Worm (Caenorhabditis elegans) whole organism, L1 larva: Measurements from ENCODE around the gene C45G9.14.

Source experiments
- C04F5.9 ChIP-seq: sonication (generic microtip); optimal IDR thresholded peaks from 2 replicates; lab custom pipeline; 2016; ENCODE audit warnings: missing genetic modification characterization, missing compliant biosample characterization
- F16B12.6 ChIP-seq: fragments of 150-350 bp; optimal IDR thresholded peaks from 2 replicates; lab custom pipeline; 2014; ENCODE audit warnings: missing biosample characterization, missing genetic modification characterization
- Y116A8C.19 ChIP-seq: sonication (generic microtip); optimal IDR thresholded peaks from 2 replicates; lab custom pipeline; 2016; ENCODE audit warnings: missing compliant biosample characterization, missing genetic modification characterization, borderline replicate concordance
- alr-1 ChIP-seq: fragments of 200-800 bp; sonication (Bioruptor generic); optimal IDR thresholded peaks from 2 replicates; lab custom pipeline; 2018; ENCODE audit warnings: borderline replicate concordance, mild to moderate bottlenecking, missing genetic modification characterization, missing compliant biosample characterization
- ama-1 ChIP-seq: fragments of 150-350 bp; optimal IDR thresholded peaks from 2 replicates; lab custom pipeline; 2014
- ceh-63 ChIP-seq: fragments of 200-800 bp; sonication (Bioruptor generic); optimal IDR thresholded peaks from 2 replicates; lab custom pipeline; 2018; ENCODE audit warnings: mild to moderate bottlenecking, missing genetic modification characterization, missing compliant biosample characterization
- ceh-8 ChIP-seq: fragments of 200-800 bp; sonication (Bioruptor generic); optimal IDR thresholded peaks from 2 replicates; lab custom pipeline; 2018; ENCODE audit warnings: mild to moderate bottlenecking, missing genetic modification characterization, moderate library complexity, missing compliant biosample characterization
- ceh-88 ChIP-seq: fragments of 200-800 bp; sonication (Bioruptor generic); IDR thresholded peaks from 2 replicates; pipeline ENCODE4 v1.3.6; 2022; ENCODE audit warnings: missing genetic modification characterization, missing compliant biosample characterization
- ceh-90 ChIP-seq: sonication (generic microtip); optimal IDR thresholded peaks from 2 replicates; lab custom pipeline; 2016; ENCODE audit warnings: missing genetic modification characterization, missing compliant biosample characterization
- efl-1 ChIP-seq, 4 experiments: fragments of 150-350 bp; optimal IDR thresholded peaks in 3 of 4; peaks in 1 of 4; 1 replicate in 1 of 4; 2 replicates in 3 of 4; lab custom pipeline; 2014; ENCODE audit warnings: missing biosample characterization in 2 of 4, missing genetic modification characterization in 2 of 4, missing genetic modification reagents in 2 of 4
- egl-13 ChIP-seq: sonication (generic microtip); optimal IDR thresholded peaks from 2 replicates; lab custom pipeline; 2016; ENCODE audit warnings: missing genotype, missing genetic modification reagents, missing genetic modification characterization, missing compliant biosample characterization
- elt-2 ChIP-seq: sonication (generic microtip); optimal IDR thresholded peaks from 2 replicates; lab custom pipeline; 2016; ENCODE audit warnings: missing genetic modification characterization, mild to moderate bottlenecking, inconsistent platforms, missing compliant biosample characterization, missing genetic modification reagents
- elt-3 ChIP-seq, 6 experiments: fragments of 150-350 bp in 1 of 6; sonication (generic microtip); optimal IDR thresholded peaks; 2 replicates each; lab custom pipeline; 2017 to 2018; ENCODE audit warnings: missing biosample characterization in 6 of 6, missing genetic modification characterization in 6 of 6, inconsistent platforms in 1 of 6
- ets-5 ChIP-seq: fragments of 200-800 bp; sonication (Bioruptor generic); IDR thresholded peaks from 2 replicates; pipeline ENCODE4 v1.3.6; 2022; ENCODE audit warnings: missing genetic modification characterization, missing compliant biosample characterization
- fkh-10 ChIP-seq: sonication (generic microtip); optimal IDR thresholded peaks from 2 replicates; lab custom pipeline; 2017; ENCODE audit warnings: missing biosample characterization, missing genetic modification reagents, missing genetic modification characterization
- fos-1 ChIP-seq: fragments of 150-350 bp; optimal IDR thresholded peaks from 2 replicates; lab custom pipeline; 2014; ENCODE audit warnings: missing biosample characterization, missing genetic modification characterization
- hlh-17 ChIP-seq: fragments of 200-800 bp; sonication (Bioruptor generic); optimal IDR thresholded peaks from 2 replicates; lab custom pipeline; 2018; ENCODE audit warnings: missing genetic modification characterization, mild to moderate bottlenecking, missing compliant biosample characterization, moderate library complexity, borderline replicate concordance
- hlh-4 ChIP-seq: sonication (generic microtip); optimal IDR thresholded peaks from 2 replicates; lab custom pipeline; 2016; ENCODE audit warnings: mild to moderate bottlenecking, missing genetic modification characterization, missing compliant biosample characterization
- lin-13 ChIP-seq: fragments of 150-350 bp; optimal IDR thresholded peaks from 2 replicates; lab custom pipeline; 2014; ENCODE audit warnings: missing biosample characterization, missing genetic modification reagents, missing genetic modification characterization
- lin-14 ChIP-seq: fragments of 200-800 bp; sonication (Bioruptor generic); optimal IDR thresholded peaks from 2 replicates; lab custom pipeline; 2018; ENCODE audit warnings: mild to moderate bottlenecking, missing genetic modification characterization, moderate library complexity, missing compliant biosample characterization
- lin-15B ChIP-seq: fragments of 150-350 bp; sonication (generic microtip); optimal IDR thresholded peaks from 3 replicates; lab custom pipeline; 2014; ENCODE audit warnings: missing biosample characterization, missing genetic modification characterization
- mdl-1 ChIP-seq, 2 experiments: fragments of 150-350 bp; optimal IDR thresholded peaks; 2 replicates each; lab custom pipeline; 2014 to 2017; ENCODE audit warnings: missing biosample characterization in 2 of 2, missing genetic modification characterization in 2 of 2, inconsistent platforms in 1 of 2
- mef-2 ChIP-seq: fragments of 150-350 bp; optimal IDR thresholded peaks from 2 replicates; lab custom pipeline; 2014; ENCODE audit warnings: missing biosample characterization, missing genetic modification characterization
- mep-1 ChIP-seq: fragments of 150-350 bp; optimal IDR thresholded peaks from 2 replicates; lab custom pipeline; 2014; ENCODE audit warnings: missing biosample characterization, missing genetic modification characterization
- nhr-11 ChIP-seq: fragments of 150-350 bp; optimal IDR thresholded peaks from 2 replicates; lab custom pipeline; 2014; ENCODE audit warnings: missing biosample characterization, missing genetic modification characterization
- nhr-19 ChIP-seq: fragments of 200-800 bp; sonication (Bioruptor generic); conservative IDR thresholded peaks from 2 replicates; pipeline ENCODE4 v1.3.6; 2022; ENCODE audit warnings: missing genetic modification characterization, missing compliant biosample characterization
- nhr-20 ChIP-seq: sonication (generic microtip); optimal IDR thresholded peaks from 2 replicates; lab custom pipeline; 2016; ENCODE audit warnings: mild to moderate bottlenecking, missing genetic modification characterization, missing compliant biosample characterization
- nhr-237 ChIP-seq: fragments of 150-350 bp; optimal IDR thresholded peaks from 2 replicates; lab custom pipeline; 2014; ENCODE audit warnings: missing biosample characterization, missing genetic modification characterization
- nhr-28 ChIP-seq: fragments of 150-350 bp; optimal IDR thresholded peaks from 2 replicates; lab custom pipeline; 2014; ENCODE audit warnings: missing biosample characterization, missing genetic modification characterization
- nhr-47 ChIP-seq: sonication (generic microtip); optimal IDR thresholded peaks from 2 replicates; lab custom pipeline; 2016; ENCODE audit warnings: mild to moderate bottlenecking, missing genetic modification characterization, moderate library complexity, missing compliant biosample characterization
- nhr-77 ChIP-seq: fragments of 150-350 bp; optimal IDR thresholded peaks from 2 replicates; lab custom pipeline; 2014; ENCODE audit warnings: missing biosample characterization, missing genetic modification characterization
- nhr-84 ChIP-seq: sonication (generic microtip); optimal IDR thresholded peaks from 2 replicates; lab custom pipeline; 2017; ENCODE audit warnings: missing biosample characterization, missing genetic modification characterization
- nhr-90 ChIP-seq: sonication (generic microtip); optimal IDR thresholded peaks from 2 replicates; lab custom pipeline; 2016; ENCODE audit warnings: mild to moderate bottlenecking, missing genetic modification characterization, missing compliant biosample characterization; ENCODE audit not compliant: poor library complexity
- pag-3 ChIP-seq: sonication (generic microtip); optimal IDR thresholded peaks from 2 replicates; lab custom pipeline; 2017; ENCODE audit warnings: missing genetic modification characterization, mild to moderate bottlenecking, missing compliant biosample characterization, antibody characterized with exemption, borderline replicate concordance; ENCODE audit not compliant: insufficient read depth
- pax-3 ChIP-seq: fragments of 200-800 bp; sonication (Bioruptor generic); optimal IDR thresholded peaks from 2 replicates; lab custom pipeline; 2018; ENCODE audit warnings: mild to moderate bottlenecking, missing genetic modification characterization, moderate library complexity, missing compliant biosample characterization
- rnt-1 ChIP-seq: sonication (generic microtip); optimal IDR thresholded peaks from 2 replicates; lab custom pipeline; 2016; ENCODE audit warnings: mild to moderate bottlenecking, missing genetic modification characterization, moderate library complexity, missing compliant biosample characterization
- skn-1 ChIP-seq: fragments of 150-350 bp; optimal IDR thresholded peaks from 2 replicates; lab custom pipeline; 2014; ENCODE audit warnings: missing biosample characterization, missing genetic modification characterization
- snpc-4 ChIP-seq: fragments of 150-350 bp; optimal IDR thresholded peaks from 2 replicates; lab custom pipeline; 2014; ENCODE audit warnings: missing biosample characterization, missing genetic modification characterization
- sup-37 ChIP-seq: fragments of 200-800 bp; sonication (Bioruptor generic); optimal IDR thresholded peaks from 2 replicates; lab custom pipeline; 2018; ENCODE audit warnings: mild to moderate bottlenecking, missing genetic modification characterization, missing compliant biosample characterization
- swsn-7 ChIP-seq: sonication (generic microtip); optimal IDR thresholded peaks from 2 replicates; lab custom pipeline; 2016; ENCODE audit warnings: missing genetic modification characterization, missing compliant biosample characterization
- tbx-2 ChIP-seq: sonication (generic microtip); optimal IDR thresholded peaks from 2 replicates; lab custom pipeline; 2016; ENCODE audit warnings: missing genetic modification characterization, missing compliant biosample characterization
- tlp-1 ChIP-seq: fragments of 150-350 bp; optimal IDR thresholded peaks from 2 replicates; lab custom pipeline; 2014; ENCODE audit warnings: missing biosample characterization, missing genetic modification characterization
- unc-130 ChIP-seq: fragments of 150-350 bp; optimal IDR thresholded peaks from 2 replicates; lab custom pipeline; 2017; ENCODE audit warnings: missing biosample characterization, missing genetic modification characterization, inconsistent platforms
- unc-62 ChIP-seq: fragments of 150-350 bp; optimal IDR thresholded peaks from 2 replicates; lab custom pipeline; 2014; ENCODE audit warnings: missing biosample characterization, missing genetic modification reagents, missing genetic modification characterization
- unc-98 ChIP-seq: fragments of 200-800 bp; sonication (Bioruptor generic); IDR thresholded peaks from 2 replicates; pipeline ENCODE4 v1.3.6; 2022; ENCODE audit warnings: missing genetic modification characterization, missing compliant biosample characterization
- vab-15 ChIP-seq: sonication (generic microtip); optimal IDR thresholded peaks from 2 replicates; lab custom pipeline; 2017; ENCODE audit warnings: missing genotype, mild to moderate bottlenecking, missing genetic modification characterization, missing compliant biosample characterization
- zag-1 ChIP-seq: fragments of 150-350 bp; optimal IDR thresholded peaks from 2 replicates; lab custom pipeline; 2014; ENCODE audit warnings: missing biosample characterization, missing genetic modification characterization
- ztf-11 ChIP-seq, 2 experiments: sonication (generic microtip); optimal IDR thresholded peaks; 2 replicates each; lab custom pipeline; 2016 to 2017; ENCODE audit warnings: missing genetic modification characterization in 2 of 2, missing biosample characterization in 1 of 2, missing compliant biosample characterization in 1 of 2
- ztf-4 ChIP-seq: fragments of 150-350 bp; optimal IDR thresholded peaks from 2 replicates; lab custom pipeline; 2014; ENCODE audit warnings: missing biosample characterization, missing genetic modification characterization

The C45G9.14 gene

DNA sequence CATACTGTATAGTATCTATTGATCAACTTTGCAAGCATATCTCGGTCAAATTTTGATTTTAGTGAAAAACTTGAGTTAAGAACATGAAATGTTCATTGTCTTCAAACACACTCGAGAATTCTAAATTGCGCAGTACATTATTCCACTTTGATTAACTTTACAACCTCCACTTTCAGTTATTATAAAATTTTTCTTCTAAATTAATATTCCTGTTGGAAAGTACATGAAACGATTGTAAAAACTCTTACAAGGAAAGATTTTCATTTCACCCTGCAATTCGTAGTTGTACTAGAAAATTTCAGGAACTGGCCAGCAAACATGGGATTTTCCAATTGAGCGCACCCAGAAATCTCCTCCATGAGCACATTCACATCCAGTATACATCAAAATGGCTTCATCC lies at the start of gene C45G9.14:
Gene C45G9.14, plus strand, starts transcription at position 301 of the 400 bp plus-strand sequence.
- TF ChIP-seq nhr-237 (tag; lab: Kevin White, UChicago) = no peak
- no peak for TF ChIP-seq nhr-28 (tag; lab: Kevin White, UChicago)
- peak; percentile 6 for TF ChIP-seq ceh-63 (GFP tag; lab: Kevin White, UChicago)
- no peak for TF ChIP-seq nhr-84 (tag; lab: Kevin White, UChicago)
- no peak for TF ChIP-seq nhr-20 (tag; lab: Kevin White, UChicago)
- no peak for TF ChIP-seq efl-1 (optimal IDR thresholded peaks at IDR 0.05; lab: Kevin White, UChicago)
- peak in 1 of 2 experiments; percentile 47 for TF ChIP-seq efl-1 (GFP tag; optimal IDR thresholded peaks at IDR 0.05 in 1 of 2; lab: Kevin White, UChicago)

DNA sequence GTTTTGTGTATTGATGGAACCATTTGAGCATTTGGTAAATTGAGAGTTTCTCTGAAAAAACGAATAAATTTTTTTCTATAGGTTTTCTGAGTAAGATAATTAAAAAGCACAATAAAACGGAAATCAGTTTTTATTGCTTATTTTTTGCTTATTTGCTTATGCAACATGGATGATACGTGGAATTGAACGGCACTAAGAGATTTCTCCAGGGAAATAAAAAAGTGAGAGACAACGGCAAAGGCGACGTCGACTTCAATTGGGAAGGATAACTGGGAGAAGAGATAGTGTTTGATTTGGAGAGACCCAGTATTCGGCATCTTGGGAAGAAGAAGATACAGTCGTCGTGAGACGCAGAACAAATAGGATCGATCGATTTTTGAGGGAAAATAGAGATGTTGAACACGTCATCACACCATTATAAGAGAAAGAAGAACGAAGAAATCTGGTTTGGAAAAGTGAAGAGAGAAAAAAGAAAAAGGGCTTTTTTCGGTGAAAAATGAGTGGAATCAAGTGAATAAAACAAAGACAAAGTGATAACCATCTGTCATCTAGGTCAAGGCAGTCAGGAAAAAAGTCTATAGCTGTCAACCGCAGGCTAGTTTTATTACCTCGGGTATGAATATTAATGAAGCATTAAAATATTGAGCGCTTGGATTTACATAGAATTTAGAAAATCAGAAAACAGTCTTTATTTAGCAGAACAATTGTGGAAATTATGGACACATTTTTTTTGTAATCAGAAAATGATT lies 46.5 kb upstream of the C45G9.14 start, which contains the start of gene tmem-131:
Gene tmem-131, minus strand, starts transcription at position 51 of the 749 bp plus-strand sequence.
- TF ChIP-seq lin-13 (GFP tag; lab: Kevin White, UChicago) (no peak), fkh-10 (no peak), lin-15B (tag; lab: Kevin White, UChicago) (no peak), ets-5 (GFP tag; lab: Robert Waterston, UW) (no peak), unc-130 (tag; lab: Kevin White, UChicago) (no peak), tlp-1 (no peak), nhr-20 (tag; lab: Kevin White, UChicago) (peak; percentile 44), ceh-8 (GFP tag; lab: Kevin White, UChicago) (no peak), F16B12.6 (tag; lab: Kevin White, UChicago) (no peak), vab-15 (tag; lab: Kevin White, UChicago) (no peak), ztf-11 (tag; optimal IDR thresholded peaks at IDR 0.05; lab: Kevin White, UChicago) (no peak), alr-1 (tag; lab: Kevin White, UChicago) (no peak), nhr-47 (tag; lab: Kevin White, UChicago) (no peak), rnt-1 (no peak), C04F5.9 (no peak), unc-62 (no peak), elt-2 (tag; lab: Kevin White, UChicago) (no peak), zag-1 (tag; lab: Kevin White, UChicago) (no peak), swsn-7 (tag; lab: Kevin White, UChicago) (no peak), mdl-1 (tag; optimal IDR thresholded peaks at IDR 0.05; lab: Kevin White, UChicago) (no peak), ama-1 (lab: Kevin White, UChicago) (no peak), nhr-11 (tag; lab: Kevin White, UChicago) (no peak), sup-37 (GFP tag; lab: Kevin White, UChicago) (no peak), unc-98 (no peak), nhr-77 (tag; lab: Kevin White, UChicago) (no peak), snpc-4 (no peak), tbx-2 (tag; lab: Kevin White, UChicago) (peak; percentile 4), elt-3 (tag; optimal IDR thresholded peaks at IDR 0.05; lab: Kevin White, UChicago) (peak in 2 of 6 experiments; percentile 67 to 73), mep-1 (tag; lab: Kevin White, UChicago) (peak; percentile 59), mef-2 (tag; lab: Kevin White, UChicago) (no peak), ceh-90 (tag; lab: Kevin White, UChicago) (no peak), skn-1 (tag; lab: Kevin White, UChicago) (no peak), hlh-17 (no peak), Y116A8C.19 (no peak), nhr-19 (0 out of 2 replicates have a peak, but pooled peaks have one; percentile 5), egl-13 (tag; lab: Kevin White, UChicago) (no peak), hlh-4 (tag; lab: Kevin White, UChicago) (no peak), pax-3 (tag; lab: Kevin White, UChicago) (no peak), ztf-4 (no peak), pag-3 (tag; lab: Kevin White, UChicago) (no peak), fos-1 (tag; lab: Kevin White, UChicago) (no peak), nhr-90 (peak; percentile 24), lin-14 (GFP tag; lab: Kevin White, UChicago) (peak; percentile 67), ceh-88 (GFP tag; lab: Robert Waterston, UW) (no peak)
